Worm (Caenorhabditis elegans) whole organism, midembryonic: ENCODE data around the gene ZK721.4.

Source experiments
- flt-1 ChIP-seq: fragments of 200-800 bp; sonication (Bioruptor generic); IDR thresholded peaks from 2 replicates; pipeline ENCODE4 v1.3.6; 2022; ENCODE audit warnings: missing genetic modification characterization, missing compliant biosample characterization
- ztf-29 ChIP-seq: fragments of 200-800 bp; sonication (Bioruptor generic); IDR thresholded peaks from 2 replicates; pipeline ENCODE4 v1.3.6; 2022; ENCODE audit warnings: missing genetic modification reagents, missing genetic modification characterization, missing compliant biosample characterization

- no peak for TF ChIP-seq ztf-29 (GFP tag; lab: Robert Waterston, UW)
- no peak for TF ChIP-seq flt-1 (GFP tag; lab: Robert Waterston, UW)
Observed at ce11 chrX:8752546-8752945, 26.1 kb upstream of the ZK721.4 start.
